Worm (Caenorhabditis elegans): Measurements from ENCODE around the gene nlp-33.

nlp-33 gene

ce11 chrV:11152333-11152732 is 5.2 kb downstream of the nlp-33 start, which contains the start of gene srg-39:
Gene srg-39 (minus strand): TSS chrV:11152433.
- TF ChIP-seq lir-1 (GFP tag; conservative IDR thresholded peaks at IDR 0.05) (no peak), ceh-100 (GFP tag; IDR thresholded peaks at IDR 0.05) (no peak), lsl-1 (GFP tag; optimal IDR thresholded peaks at IDR 0.05) (no peak), nfya-1 (tag; optimal IDR thresholded peaks at IDR 0.05; ENCODE audit: borderline replicate concordance, insufficient read depth) (no peak), aptf-3 (GFP tag; IDR thresholded peaks at IDR 0.05) (no peak), mcd-1 (GFP tag; IDR thresholded peaks at IDR 0.05) (no peak), madf-8 (GFP tag; conservative IDR thresholded peaks at IDR 0.05) (no peak), ztf-6 (GFP tag; IDR thresholded peaks at IDR 0.05) (no peak)

DNA sequence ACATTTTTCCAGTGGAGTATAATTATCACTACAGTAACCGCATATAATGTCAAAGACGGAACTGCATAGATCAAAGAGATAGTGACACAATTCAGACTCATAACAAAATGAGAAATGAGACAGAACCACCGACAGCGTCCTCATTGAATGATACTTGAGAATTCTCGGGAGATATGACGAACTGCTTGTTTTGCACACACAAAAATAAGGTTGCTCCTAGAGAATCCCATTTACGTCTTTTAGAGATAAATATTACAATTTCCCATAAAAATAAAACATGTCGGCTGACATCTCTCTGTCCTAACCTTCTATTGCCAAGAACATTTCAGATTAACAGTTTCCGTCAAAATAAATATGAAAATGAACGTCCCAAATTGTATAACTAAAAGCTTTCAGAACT is 8.4 kb downstream of the nlp-33 start, which contains the start of gene srg-38:
srg-38 (minus strand) TSS at position 101 of the 400 bp plus-strand sequence.
- TF ChIP-seq hmg-1.2 (GFP tag; IDR thresholded peaks at IDR 0.05): no peak
- no peak for TF ChIP-seq K11D2.4 (GFP tag; IDR thresholded peaks at IDR 0.05)
- no peak for TF ChIP-seq nhr-120 (GFP tag; IDR thresholded peaks at IDR 0.05)
- TF ChIP-seq nfya-1 (tag; optimal IDR thresholded peaks at IDR 0.05; ENCODE audit: borderline replicate concordance, insufficient read depth): no peak
- TF ChIP-seq let-526 (GFP tag; IDR thresholded peaks at IDR 0.05): no peak
- TF ChIP-seq tbp1 (GFP tag; optimal IDR thresholded peaks at IDR 0.05): no peak
- no peak for TF ChIP-seq nhr-27 (tag; optimal IDR thresholded peaks at IDR 0.05)
- no peak for TF ChIP-seq F37B4.10 (GFP tag; IDR thresholded peaks at IDR 0.05)
- TF ChIP-seq hlh-26 (GFP tag; conservative IDR thresholded peaks at IDR 0.05): no peak
- TF ChIP-seq ZK185.1 (tag; optimal IDR thresholded peaks at IDR 0.05; ENCODE audit: poor library complexity, severe bottlenecking): no peak
- no peak for TF ChIP-seq snpc-3.4 (tag; optimal IDR thresholded peaks at IDR 0.05)
- TF ChIP-seq K12H6.12 (tag; optimal IDR thresholded peaks at IDR 0.05): no peak
- TF ChIP-seq ztf-25 (GFP tag; IDR thresholded peaks at IDR 0.05): no peak

DNA sequence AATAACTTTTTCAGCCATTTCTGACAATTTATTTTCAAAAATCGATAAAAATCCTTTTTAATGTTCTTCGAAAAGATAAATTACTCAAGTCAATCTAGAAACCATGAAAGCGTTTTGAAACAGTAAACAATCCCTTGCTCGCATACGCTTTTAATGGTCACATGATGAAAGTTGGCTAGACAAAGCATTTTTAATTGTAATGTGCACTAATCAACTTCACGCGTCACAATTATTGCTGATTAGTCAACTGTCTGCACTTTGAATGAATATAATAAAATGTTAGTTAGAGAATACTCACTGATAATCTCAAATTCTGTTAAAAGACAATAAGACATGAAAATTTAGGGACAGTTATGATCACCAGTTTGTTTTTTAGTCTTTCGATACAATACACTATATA is 9.4 kb downstream of the nlp-33 start:
- no peak for TF ChIP-seq ama-1 (optimal IDR thresholded peaks at IDR 0.05)
- TF ChIP-seq ama-1 (GFP tag; optimal IDR thresholded peaks at IDR 0.05): no peak
- TF ChIP-seq rec-8 (tag; optimal IDR thresholded peaks at IDR 0.05): no peak
- TF ChIP-seq aptf-3 (GFP tag; IDR thresholded peaks at IDR 0.05): no peak
- no peak for TF ChIP-seq bed-1 (GFP tag; IDR thresholded peaks at IDR 0.05)
- no peak for TF ChIP-seq snpc-3.4 (tag; optimal IDR thresholded peaks at IDR 0.05)
- no peak for TF ChIP-seq snpc-1.3 (tag; optimal IDR thresholded peaks at IDR 0.05; ENCODE audit: insufficient read depth)
- TF ChIP-seq dox-1 (GFP tag; IDR thresholded peaks at IDR 0.05): no peak
- TF ChIP-seq mel-28 (tag; optimal IDR thresholded peaks at IDR 0.05; ENCODE audit: borderline replicate concordance): no peak

DNA sequence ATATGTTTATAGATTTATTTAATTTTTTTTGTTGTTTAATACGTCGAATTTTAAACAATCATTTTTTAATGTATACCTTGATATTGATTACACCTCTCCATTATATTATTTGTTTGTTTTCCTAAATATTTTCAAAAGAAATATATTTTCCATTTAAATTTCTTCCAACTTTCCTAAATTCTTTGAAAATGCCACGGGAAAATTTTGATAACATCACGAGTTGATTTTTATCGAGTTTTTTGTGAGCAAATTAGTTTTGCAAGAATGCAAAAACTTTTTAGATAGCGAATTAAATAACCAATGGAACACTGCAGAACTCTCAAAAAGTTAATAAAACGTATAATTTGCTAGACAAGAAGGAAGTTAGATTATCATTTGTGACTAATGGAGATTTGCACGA is 10.8 kb downstream of the nlp-33 start, which contains the start of gene srg-42:
srg-42 (minus strand) TSS at position 101 of the 400 bp plus-strand sequence.
- TF ChIP-seq ztf-18 (tag; optimal IDR thresholded peaks at IDR 0.05): no peak
- TF ChIP-seq tlf-1 (GFP tag; optimal IDR thresholded peaks at IDR 0.05): no peak
- TF ChIP-seq hlh-26 (GFP tag; conservative IDR thresholded peaks at IDR 0.05): no peak
- TF ChIP-seq ztf-22 (GFP tag; optimal IDR thresholded peaks at IDR 0.05): no peak
- no peak for TF ChIP-seq F39B2.1 (GFP tag; IDR thresholded peaks at IDR 0.05)
- no peak for TF ChIP-seq dpl-1 (GFP tag; optimal IDR thresholded peaks at IDR 0.05)
- TF ChIP-seq atf-7 (tag; optimal IDR thresholded peaks at IDR 0.05): no peak
- no peak for TF ChIP-seq somi-1 (GFP tag; optimal IDR thresholded peaks at IDR 0.05)
- no peak for TF ChIP-seq C06A6.2 (GFP tag; conservative IDR thresholded peaks at IDR 0.05)
- TF ChIP-seq madf-6 (GFP tag; IDR thresholded peaks at IDR 0.05): no peak
- no peak for TF ChIP-seq unc-62 (GFP tag; optimal IDR thresholded peaks at IDR 0.05)
- TF ChIP-seq F10E7.11 (tag; optimal IDR thresholded peaks at IDR 0.05): no peak
- no peak for TF ChIP-seq ceh-40 (GFP tag; IDR thresholded peaks at IDR 0.05)
- TF ChIP-seq hrde-1 (tag; optimal IDR thresholded peaks at IDR 0.05; ENCODE audit: borderline replicate concordance): no peak
- TF ChIP-seq egl-18 (GFP tag; IDR thresholded peaks at IDR 0.05): no peak
- no peak for TF ChIP-seq K11D2.4 (GFP tag; IDR thresholded peaks at IDR 0.05)
- no peak for TF ChIP-seq B0019.2 (GFP tag; conservative IDR thresholded peaks at IDR 0.05)
- TF ChIP-seq cebp-1 (GFP tag; IDR thresholded peaks at IDR 0.05): no peak
- TF ChIP-seq cebp-1 (tag; optimal IDR thresholded peaks at IDR 0.05): no peak
- TF ChIP-seq akir-1 (GFP tag; optimal IDR thresholded peaks at IDR 0.05): no peak

Measured in whole organism, young adult.